Worm (Caenorhabditis elegans): ENCODE measurements around the gene ceh-22.

The ceh-22 gene

ce11 chrV:10671618-10672017, at the start of gene ceh-22:
Gene ceh-22 (plus strand): TSS chrV:10671918.
- no peak for TF ChIP-seq unc-62 (GFP tag; optimal IDR thresholded peaks at IDR 0.05)

- no peak for TF ChIP-seq unc-62 (GFP tag; optimal IDR thresholded peaks at IDR 0.05)
Measured at ce11 chrV:10630497-10630896, 41.2 kb upstream of the ceh-22 start.

ce11 chrV:10632758-10633157, 39.0 kb upstream of the ceh-22 start, which contains the start of gene mab-23:
Gene mab-23 (plus strand): TSS chrV:10633058.
- TF ChIP-seq unc-62 (GFP tag; optimal IDR thresholded peaks at IDR 0.05) = no peak

ce11 chrV:10635722-10636121, 36.0 kb upstream of the ceh-22 start, which contains the start of gene kvs-2:
Gene kvs-2 (plus strand): TSS chrV:10636022.
- no peak for TF ChIP-seq unc-62 (GFP tag; optimal IDR thresholded peaks at IDR 0.05)

- no peak for TF ChIP-seq unc-62 (GFP tag; optimal IDR thresholded peaks at IDR 0.05)
Measured at ce11 chrV:10640977-10641376, 30.7 kb upstream of the ceh-22 start.

- TF ChIP-seq unc-62 (GFP tag; optimal IDR thresholded peaks at IDR 0.05) = no peak
Measured at ce11 chrV:10647043-10647611, 24.6 kb upstream of the ceh-22 start, which contains the start of the genes C32C4.3 and C32C4.16. Gene C32C4.3 (minus strand): TSS chrV:10647143. Gene C32C4.16 (plus strand): TSS chrV:10647561.

- no peak for TF ChIP-seq unc-62 (GFP tag; optimal IDR thresholded peaks at IDR 0.05)
Measured at ce11 chrV:10648146-10648545, 23.6 kb upstream of the ceh-22 start, which contains the start of gene aqp-6. Gene aqp-6 (plus strand): TSS chrV:10648446.

- no peak for TF ChIP-seq unc-62 (GFP tag; optimal IDR thresholded peaks at IDR 0.05)
Measured at ce11 chrV:10654165-10654564, 17.6 kb upstream of the ceh-22 start, which contains the start of gene ugt-35. Gene ugt-35 (minus strand): TSS chrV:10654265.

- no peak for TF ChIP-seq unc-62 (GFP tag; optimal IDR thresholded peaks at IDR 0.05)
Measured at ce11 chrV:10656958-10657357, 14.8 kb upstream of the ceh-22 start, which contains the start of gene ugt-34. Gene ugt-34 (minus strand): TSS chrV:10656978.

ce11 chrV:10657959-10658358, 13.8 kb upstream of the ceh-22 start, which contains the start of gene tut-2:
Gene tut-2 (plus strand): TSS chrV:10658235.
- TF ChIP-seq unc-62 (GFP tag; optimal IDR thresholded peaks at IDR 0.05) = no peak

- no peak for TF ChIP-seq unc-62 (GFP tag; optimal IDR thresholded peaks at IDR 0.05)
Measured at ce11 chrV:10659343-10659742, 12.4 kb upstream of the ceh-22 start.

ce11 chrV:10661417-10661945, 10.2 kb upstream of the ceh-22 start, which contains the start of gene sqv-4:
Gene sqv-4 (minus strand): TSS chrV:10661467.
- no peak for TF ChIP-seq unc-62 (GFP tag; optimal IDR thresholded peaks at IDR 0.05)

ce11 chrV:10662000-10662399, 9.7 kb upstream of the ceh-22 start:
- no peak for TF ChIP-seq unc-62 (GFP tag; optimal IDR thresholded peaks at IDR 0.05)

- no peak for TF ChIP-seq unc-62 (GFP tag; optimal IDR thresholded peaks at IDR 0.05)
Measured at ce11 chrV:10664271-10664670, 7.4 kb upstream of the ceh-22 start.

ce11 chrV:10667284-10667683, 4.4 kb upstream of the ceh-22 start, which contains the start of gene twk-12:
Gene twk-12 (plus strand): TSS chrV:10667584.
- no peak for TF ChIP-seq unc-62 (GFP tag; optimal IDR thresholded peaks at IDR 0.05)

ce11 chrV:10670817-10671216, 901 bp upstream of the ceh-22 start:
- TF ChIP-seq unc-62 (GFP tag; optimal IDR thresholded peaks at IDR 0.05) = no peak

ce11 chrV:10672601-10673000, 883 bp downstream of the ceh-22 start:
- no peak for TF ChIP-seq unc-62 (GFP tag; optimal IDR thresholded peaks at IDR 0.05)

Measured in whole organism, dauer.